Worm (Caenorhabditis elegans): ENCODE results near the gene mtm-3.

DNA sequence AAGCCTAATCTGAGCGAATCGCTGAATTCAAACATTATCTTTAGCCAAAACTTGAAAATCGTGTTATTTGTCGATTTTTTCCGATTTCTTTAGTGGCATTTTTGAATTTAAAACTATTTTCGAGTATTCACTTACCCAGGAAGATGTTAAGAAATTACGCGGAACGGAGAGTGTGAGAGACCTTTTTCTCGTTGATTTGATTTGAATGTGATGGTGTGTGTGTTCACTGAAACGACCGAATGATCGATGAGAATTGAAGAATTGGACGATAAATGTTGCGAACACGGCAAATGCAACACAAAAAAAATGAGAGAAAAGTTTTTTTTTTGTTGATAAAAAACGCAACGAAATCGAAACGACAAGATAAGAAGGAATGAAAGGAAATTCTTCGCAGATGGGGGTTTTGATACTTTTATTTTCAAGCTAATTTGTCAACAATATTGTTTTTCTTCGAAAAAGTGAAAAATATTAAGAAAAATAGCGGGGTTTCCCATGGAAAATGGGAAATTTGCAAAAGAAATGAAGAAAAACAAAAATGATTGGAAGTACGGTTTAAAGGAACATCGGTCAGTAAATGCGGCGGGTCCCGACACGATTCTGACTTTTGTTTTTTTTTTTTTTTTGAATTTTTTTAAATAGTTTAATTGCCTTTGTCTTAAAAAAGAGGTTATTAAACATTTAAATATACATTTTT, at the start of gene mtm-3:
- TF ChIP-seq dao-5 (tag; optimal IDR thresholded peaks at IDR 0.05): no peak
- no peak for TF ChIP-seq him-1 (tag; optimal IDR thresholded peaks at IDR 0.05)
- no peak for TF ChIP-seq W03F9.2 (tag; optimal IDR thresholded peaks at IDR 0.05)
